Fruit fly (Drosophila melanogaster): ENCODE results near the gene Men-b.

The Men-b gene

DNA sequence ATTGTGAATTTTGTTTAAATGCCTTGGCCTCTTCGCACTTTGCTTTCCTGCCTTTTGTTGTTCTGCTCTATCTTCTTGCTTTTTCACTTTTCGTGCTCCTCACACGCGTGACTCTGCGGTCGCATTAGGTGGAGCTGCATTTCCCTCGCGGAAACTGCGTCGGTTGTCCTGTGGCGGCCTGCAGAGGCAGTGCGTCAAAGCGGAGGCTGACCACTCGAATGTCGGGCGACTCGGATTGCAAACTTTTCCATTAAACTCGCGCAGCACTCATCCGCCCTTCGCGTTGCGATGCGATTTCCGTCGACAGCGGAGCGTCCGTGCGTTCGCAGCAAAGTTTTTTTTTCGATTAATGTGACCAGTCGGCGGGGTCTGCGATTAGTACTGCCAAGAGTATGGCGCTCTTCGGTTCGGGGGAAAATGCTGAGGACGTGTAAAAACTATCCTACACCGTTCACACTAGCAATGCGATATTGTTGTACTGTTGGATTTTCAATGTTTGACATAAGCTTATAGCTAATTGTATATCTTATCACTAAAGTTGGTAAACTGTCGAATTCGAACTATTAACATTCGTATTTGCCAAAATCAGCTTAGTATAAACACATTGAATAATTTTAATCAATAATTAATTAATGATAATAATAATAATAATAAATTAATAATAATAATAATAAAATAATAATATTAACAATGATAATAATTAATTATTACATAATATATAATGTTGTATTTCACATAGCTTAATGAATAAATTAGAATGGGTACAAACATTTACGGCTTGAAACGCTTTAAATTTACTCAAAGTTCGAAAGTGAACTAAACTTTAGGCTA lies 562 bp upstream of the Men-b start, which contains the start of gene CG6051 (continued):
- TF ChIP-seq CG7271 (tag; optimal IDR thresholded peaks at IDR 0.05) (peak; percentile 14), CG10543 (GFP tag; optimal IDR thresholded peaks at IDR 0.05) (peak; percentile 57), sisA (GFP tag; IDR thresholded peaks at IDR 0.05) (no peak), CG15696 (tag; optimal IDR thresholded peaks at IDR 0.05) (peak; percentile 21), z (GFP tag; IDR thresholded peaks at IDR 0.05) (no peak), zfh1 (GFP tag; IDR thresholded peaks at IDR 0.05) (no peak), gt (GFP tag; IDR thresholded peaks at IDR 0.05) (no peak), pros (GFP tag; optimal IDR thresholded peaks at IDR 0.05) (no peak), CG2120 (GFP tag; optimal IDR thresholded peaks at IDR 0.05) (peak; percentile 69), ci (GFP tag; IDR thresholded peaks at IDR 0.05) (no peak), luna (GFP tag; optimal IDR thresholded peaks at IDR 0.05) (no peak), eyg (GFP tag; optimal IDR thresholded peaks at IDR 0.05) (no peak), Dbx (GFP tag; IDR thresholded peaks at IDR 0.05) (no peak), CG4617 (GFP tag; optimal IDR thresholded peaks at IDR 0.05; ENCODE audit: borderline replicate concordance) (peak; percentile 33), Nf-YB (GFP tag; optimal IDR thresholded peaks at IDR 0.05) (no peak), vvl (GFP tag; IDR thresholded peaks at IDR 0.05) (no peak), CG8944 (GFP tag; optimal IDR thresholded peaks at IDR 0.05) (peak; percentile 48), CG9932 (GFP tag; IDR thresholded peaks at IDR 0.05) (no peak), CG14667 (GFP tag; IDR thresholded peaks at IDR 0.05) (no peak), CG3065 (GFP tag; optimal IDR thresholded peaks at IDR 0.05) (no peak), CG14710 (tag; optimal IDR thresholded peaks at IDR 0.05) (peak; percentile 82), nau (GFP tag; optimal IDR thresholded peaks at IDR 0.05) (peak; percentile 41), Lhr (GFP tag; optimal IDR thresholded peaks at IDR 0.05) (no peak), CG8281 (tag; optimal IDR thresholded peaks at IDR 0.05) (peak; percentile 55), CG18619 (GFP tag; optimal IDR thresholded peaks at IDR 0.05) (peak; percentile 15), CG2889 (GFP tag; IDR thresholded peaks at IDR 0.05) (no peak), Elba2 (GFP tag; optimal IDR thresholded peaks at IDR 0.05) (no peak), crc (GFP tag; optimal IDR thresholded peaks at IDR 0.05) (no peak), mirr (GFP tag; optimal IDR thresholded peaks at IDR 0.05) (peak; percentile 46), so (GFP tag; IDR thresholded peaks at IDR 0.05) (no peak), Dll (GFP tag; IDR thresholded peaks at IDR 0.05; ENCODE audit: partially characterized antibody) (no peak), hkb (optimal IDR thresholded peaks at IDR 0.05) (no peak), hkb (GFP tag; IDR thresholded peaks at IDR 0.05) (no peak), Hey (tag; optimal IDR thresholded peaks at IDR 0.05) (peak; percentile 46), CG15479 (GFP tag; optimal IDR thresholded peaks at IDR 0.05) (no peak), CG7987 (GFP tag; optimal IDR thresholded peaks at IDR 0.05) (peak; percentile 43), cad (GFP tag; optimal IDR thresholded peaks at IDR 0.05) (no peak), ken (GFP tag; IDR thresholded peaks at IDR 0.05) (no peak), NK7.1 (GFP tag; optimal IDR thresholded peaks at IDR 0.05) (peak; percentile 25), CG6854 (GFP tag; optimal IDR thresholded peaks at IDR 0.05) (peak; percentile 6), dpn (GFP tag; optimal IDR thresholded peaks at IDR 0.05) (peak; percentile 41 to 43), CG3838 (GFP tag; optimal IDR thresholded peaks at IDR 0.05) (no peak), CG12155 (GFP tag; optimal IDR thresholded peaks at IDR 0.05) (peak; percentile 41), CG9797 (GFP tag; optimal IDR thresholded peaks at IDR 0.05) (peak; percentile 70), nom (GFP tag; optimal IDR thresholded peaks at IDR 0.05) (peak; percentile 74), dm (GFP tag; optimal IDR thresholded peaks at IDR 0.05) (peak; percentile 52), gsb (GFP tag; IDR thresholded peaks at IDR 0.05) (no peak), gcm2 (GFP tag; optimal IDR thresholded peaks at IDR 0.05) (no peak), CG10565 (GFP tag; optimal IDR thresholded peaks at IDR 0.05) (no peak), Dad (GFP tag; optimal IDR thresholded peaks at IDR 0.05) (peak; percentile 15), dan (GFP tag; IDR thresholded peaks at IDR 0.05) (no peak)

All from whole organism, embryonic.